Worm (Caenorhabditis elegans): Measurements from ENCODE around the gene C01G10.6.
"Not testable (repeated sequence)": the region's sequence is repeated elsewhere in the genome, so short reads cannot be mapped to it uniquely, and the experiment has no call there.

C01G10.6 gene

DNA sequence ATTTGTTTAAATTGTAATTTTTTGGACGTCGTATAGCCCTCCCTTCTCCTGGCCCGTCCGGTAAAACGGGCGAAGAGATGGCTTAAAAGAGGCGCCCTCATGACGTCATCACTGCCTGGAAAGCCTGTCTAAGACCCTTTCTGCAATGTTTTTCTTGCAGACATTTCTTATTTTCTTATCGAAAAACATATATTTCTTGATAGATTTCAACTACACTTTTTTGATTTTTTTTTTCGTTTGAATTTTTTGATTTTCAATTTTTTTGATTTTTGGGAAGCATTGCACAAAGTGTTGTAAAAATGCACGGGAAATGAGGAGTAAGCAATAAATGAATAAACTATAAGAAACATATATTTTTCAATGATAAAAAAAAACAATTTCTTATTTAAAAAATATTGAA, 26.5 kb downstream of the C01G10.6 start, which contains the start of gene T01G5.6:
T01G5.6 (minus strand) TSS at position 101 of the 400 bp plus-strand sequence.
- no peak for TF ChIP-seq cebp-2 (GFP tag; IDR thresholded peaks at IDR 0.05)
- no peak for TF ChIP-seq attf-5 (GFP tag; optimal IDR thresholded peaks at IDR 0.05)
- no peak for TF ChIP-seq F57A8.1 (GFP tag; optimal IDR thresholded peaks at IDR 0.05)
- TF ChIP-seq hmg-1.2 (GFP tag; IDR thresholded peaks at IDR 0.05): no peak

DNA sequence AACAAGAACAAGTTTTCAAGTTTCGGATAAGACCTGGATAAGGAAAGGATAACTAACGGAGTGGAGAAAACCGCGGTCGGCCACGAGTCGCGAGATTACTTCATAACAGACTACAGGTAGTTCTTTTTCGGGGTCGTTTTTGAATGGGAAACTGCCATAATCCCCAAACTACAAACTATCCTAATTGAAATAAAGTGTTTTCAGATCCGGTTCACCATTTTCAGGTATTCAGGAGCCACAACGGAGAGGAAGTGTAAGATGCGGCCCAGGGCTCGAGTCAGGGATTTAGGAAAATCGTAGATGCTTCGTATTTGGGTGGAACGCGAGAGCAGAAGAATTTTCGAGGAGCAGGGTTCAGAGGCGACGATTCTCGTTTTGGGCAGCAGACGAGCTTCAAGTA, 28.5 kb downstream of the C01G10.6 start, which contains the start of gene T01G5.8:
T01G5.8 (plus strand) TSS at position 301 of the 400 bp plus-strand sequence.
- TF ChIP-seq tbx-9 (tag; optimal IDR thresholded peaks at IDR 0.05; ENCODE audit: borderline replicate concordance); ama-1 (optimal IDR thresholded peaks at IDR 0.05); ama-1 (GFP tag; optimal IDR thresholded peaks at IDR 0.05); ceh-79 (tag; optimal IDR thresholded peaks at IDR 0.05): not testable (repeated sequence)

ce11 chrV:15119517-15119916, 32.1 kb downstream of the C01G10.6 start, which contains the start of gene flor-1:
Gene flor-1, minus strand, starts transcription at chrV:15119617.
- TF ChIP-seq madf-8 (GFP tag; conservative IDR thresholded peaks at IDR 0.05): no peak
- TF ChIP-seq snpc-4 (GFP tag; optimal IDR thresholded peaks at IDR 0.05): no peak
- TF ChIP-seq snpc-4 (tag; optimal IDR thresholded peaks at IDR 0.05): no peak
- TF ChIP-seq sptf-2 (GFP tag; optimal IDR thresholded peaks at IDR 0.05): no peak
- no peak for TF ChIP-seq hmg-1.2 (GFP tag; IDR thresholded peaks at IDR 0.05)
- no peak for TF ChIP-seq nhr-90 (tag; optimal IDR thresholded peaks at IDR 0.05)
- TF ChIP-seq ets-4 (GFP tag; optimal IDR thresholded peaks at IDR 0.05): no peak
- TF ChIP-seq lin-26 (GFP tag; IDR thresholded peaks at IDR 0.05): no peak
- TF ChIP-seq ceh-100 (GFP tag; IDR thresholded peaks at IDR 0.05): no peak
- TF ChIP-seq F39B2.1 (GFP tag; IDR thresholded peaks at IDR 0.05): no peak
- TF ChIP-seq nhr-80 (tag; optimal IDR thresholded peaks at IDR 0.05): no peak
- no peak for TF ChIP-seq egl-44 (GFP tag; IDR thresholded peaks at IDR 0.05)

ce11 chrV:15125162-15125561, 37.7 kb downstream of the C01G10.6 start, which contains the start of gene ugt-30:
Gene ugt-30, minus strand, starts transcription at chrV:15125262.
- not testable (repeated sequence) for TF ChIP-seq F39B2.1 (GFP tag; IDR thresholded peaks at IDR 0.05); B0336.3 (GFP tag; IDR thresholded peaks at IDR 0.05); madf-8 (GFP tag; conservative IDR thresholded peaks at IDR 0.05)

ce11 chrV:15127413-15127812, 40.0 kb downstream of the C01G10.6 start, which contains the start of gene srj-27:
Gene srj-27, minus strand, starts transcription at chrV:15127513.
- no peak for TF ChIP-seq hmg-20 (GFP tag; IDR thresholded peaks at IDR 0.05)
- TF ChIP-seq bed-2 (GFP tag; IDR thresholded peaks at IDR 0.05): no peak
- no peak for TF ChIP-seq athp-1 (tag; optimal IDR thresholded peaks at IDR 0.05)
- no peak for TF ChIP-seq tbp1 (GFP tag; optimal IDR thresholded peaks at IDR 0.05)
- no peak for TF ChIP-seq F39B2.1 (GFP tag; IDR thresholded peaks at IDR 0.05)
- TF ChIP-seq pbrm-1 (GFP tag; IDR thresholded peaks at IDR 0.05): no peak
- TF ChIP-seq attf-6 (GFP tag; IDR thresholded peaks at IDR 0.05): no peak
- TF ChIP-seq Y79H2A.3 (GFP tag; conservative IDR thresholded peaks at IDR 0.05): no peak
- TF ChIP-seq attf-5 (GFP tag; optimal IDR thresholded peaks at IDR 0.05): no peak
- TF ChIP-seq madf-3 (GFP tag; IDR thresholded peaks at IDR 0.05): no peak
- no peak for TF ChIP-seq ceh-58 (GFP tag; IDR thresholded peaks at IDR 0.05)
- no peak for TF ChIP-seq K12H6.12 (tag; optimal IDR thresholded peaks at IDR 0.05)
- no peak for TF ChIP-seq dpl-1 (GFP tag; optimal IDR thresholded peaks at IDR 0.05)

DNA sequence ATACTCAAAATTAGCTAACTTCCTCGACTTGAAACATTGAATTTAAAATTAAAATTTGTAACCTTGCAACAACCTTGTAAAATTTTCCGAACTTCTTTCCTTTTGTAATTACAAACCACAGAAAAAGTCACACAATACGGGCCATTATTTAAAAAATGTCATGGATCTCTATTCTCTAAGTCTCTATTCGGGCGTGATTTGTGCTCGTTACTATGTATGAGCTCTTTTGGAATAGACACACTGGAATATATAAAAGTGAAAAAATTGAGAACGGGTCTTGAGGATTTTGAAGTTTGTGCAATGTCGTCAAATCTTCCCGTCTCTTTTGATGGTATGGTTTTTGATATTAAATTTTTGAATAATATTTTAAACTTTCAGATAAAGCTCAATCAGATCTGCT, 40.5 kb downstream of the C01G10.6 start, which contains the start of gene srr-7:
srr-7 (plus strand) TSS at position 301 of the 400 bp plus-strand sequence.
- TF ChIP-seq lin-54 (GFP tag; optimal IDR thresholded peaks at IDR 0.05): no peak
- TF ChIP-seq zfh-2 (GFP tag; conservative IDR thresholded peaks at IDR 0.05): no peak
- TF ChIP-seq T26A5.8 (tag; optimal IDR thresholded peaks at IDR 0.05): no peak
- no peak for TF ChIP-seq egl-18 (GFP tag; IDR thresholded peaks at IDR 0.05)
- no peak for TF ChIP-seq zim-3 (tag; optimal IDR thresholded peaks at IDR 0.05)
- no peak for TF ChIP-seq hlh-12 (tag; optimal IDR thresholded peaks at IDR 0.05)
- TF ChIP-seq F22D6.2 (tag; optimal IDR thresholded peaks at IDR 0.05): no peak
- no peak for TF ChIP-seq aptf-3 (GFP tag; IDR thresholded peaks at IDR 0.05)
- TF ChIP-seq chd-7 (tag; optimal IDR thresholded peaks at IDR 0.05): no peak
- TF ChIP-seq hsf-1 (GFP tag; IDR thresholded peaks at IDR 0.05): no peak
- TF ChIP-seq snpc-3.4 (tag; optimal IDR thresholded peaks at IDR 0.05): no peak
- TF ChIP-seq atf-7 (tag; optimal IDR thresholded peaks at IDR 0.05): no peak

Data from whole organism, young adult.